Fruit fly (Drosophila melanogaster): ENCODE data around the gene ArgRS.

ArgRS gene

DNA sequence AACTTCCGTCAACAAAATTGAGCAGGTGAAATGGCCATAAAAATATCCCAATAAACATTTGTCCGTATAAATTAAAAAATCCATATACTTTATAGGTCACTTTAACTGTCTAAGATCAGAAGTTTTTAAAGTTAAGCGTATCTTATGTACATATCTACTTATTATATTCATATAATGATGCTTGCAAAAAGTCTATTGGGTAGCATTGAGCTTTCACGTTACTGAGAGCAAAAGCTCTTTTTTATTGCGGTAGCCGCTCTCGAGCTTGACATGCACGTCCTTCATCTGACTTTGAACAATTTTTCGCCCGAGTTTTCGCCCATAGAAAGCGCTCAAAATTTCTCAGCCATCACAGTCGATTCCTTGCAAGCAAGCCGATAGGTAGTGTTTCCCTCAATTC lies 23.9 kb upstream of the ArgRS start, which contains the start of gene Gapdh2 (continued):
- TF ChIP-seq Bgb (GFP tag; IDR thresholded peaks at IDR 0.05; ENCODE audit: partially characterized antibody) (0 out of 2 replicates have a peak, but pooled peaks have one; percentile 9), knrl (GFP tag; IDR thresholded peaks at IDR 0.05; ENCODE audit: partially characterized antibody) (no peak), CG9876 (GFP tag; optimal IDR thresholded peaks at IDR 0.05) (peak; percentile 78), gcm (GFP tag; optimal IDR thresholded peaks at IDR 0.05) (peak; percentile 99), vvl (GFP tag; IDR thresholded peaks at IDR 0.05) (peak; percentile 100), ab (GFP tag; optimal IDR thresholded peaks at IDR 0.05) (peak; percentile 88), CG10366 (GFP tag; IDR thresholded peaks at IDR 0.05) (peak; percentile 99), NfI (GFP tag; optimal IDR thresholded peaks at IDR 0.05) (peak; percentile 99), cato (GFP tag; optimal IDR thresholded peaks at IDR 0.05; ENCODE audit: borderline replicate concordance) (peak; percentile 96), dimm (GFP tag; IDR thresholded peaks at IDR 0.05) (peak; percentile 96), scrt (GFP tag; optimal IDR thresholded peaks at IDR 0.05) (peak; percentile 99), dysf (GFP tag; IDR thresholded peaks at IDR 0.05) (peak; percentile 99), gsb (GFP tag; IDR thresholded peaks at IDR 0.05) (peak; percentile 99), insv (GFP tag; optimal IDR thresholded peaks at IDR 0.05) (peak; percentile 14 to 91), CG3407 (GFP tag; optimal IDR thresholded peaks at IDR 0.05) (peak; percentile 97), so (GFP tag; IDR thresholded peaks at IDR 0.05) (peak; percentile 100), esg (GFP tag; conservative IDR thresholded peaks at IDR 0.05) (peak; percentile 99), wor (GFP tag; IDR thresholded peaks at IDR 0.05) (peak; percentile 98), br (optimal IDR thresholded peaks at IDR 0.05) (no peak), stc (GFP tag; IDR thresholded peaks at IDR 0.05) (peak; percentile 99), hth (optimal IDR thresholded peaks at IDR 0.05) (no peak), CG11093 (GFP tag; IDR thresholded peaks at IDR 0.05) (peak; percentile 96), Stat92E (GFP tag; optimal IDR thresholded peaks at IDR 0.05) (peak in 1 of 3 experiments; percentile 92), slp2 (GFP tag; optimal IDR thresholded peaks at IDR 0.05) (peak; percentile 95), Dp (GFP tag; optimal IDR thresholded peaks at IDR 0.05) (peak; percentile 50), her (GFP tag; optimal IDR thresholded peaks at IDR 0.05) (peak; percentile 94), CG13287 (GFP tag; IDR thresholded peaks at IDR 0.05; ENCODE audit: partially characterized antibody) (peak; percentile 63), dan (GFP tag; IDR thresholded peaks at IDR 0.05) (no peak), Xbp1 (GFP tag; optimal IDR thresholded peaks at IDR 0.05) (peak; percentile 98), Hmx (GFP tag; optimal IDR thresholded peaks at IDR 0.05) (peak; percentile 94), odd (GFP tag; optimal IDR thresholded peaks at IDR 0.05) (peak; percentile 100), Med (GFP tag) (peak; percentile 99), bowl (GFP tag; IDR thresholded peaks at IDR 0.05) (peak; percentile 99), Sry-β (GFP tag; optimal IDR thresholded peaks at IDR 0.05) (peak; percentile 71), CG15269 (tag; optimal IDR thresholded peaks at IDR 0.05) (peak; percentile 100)

DNA sequence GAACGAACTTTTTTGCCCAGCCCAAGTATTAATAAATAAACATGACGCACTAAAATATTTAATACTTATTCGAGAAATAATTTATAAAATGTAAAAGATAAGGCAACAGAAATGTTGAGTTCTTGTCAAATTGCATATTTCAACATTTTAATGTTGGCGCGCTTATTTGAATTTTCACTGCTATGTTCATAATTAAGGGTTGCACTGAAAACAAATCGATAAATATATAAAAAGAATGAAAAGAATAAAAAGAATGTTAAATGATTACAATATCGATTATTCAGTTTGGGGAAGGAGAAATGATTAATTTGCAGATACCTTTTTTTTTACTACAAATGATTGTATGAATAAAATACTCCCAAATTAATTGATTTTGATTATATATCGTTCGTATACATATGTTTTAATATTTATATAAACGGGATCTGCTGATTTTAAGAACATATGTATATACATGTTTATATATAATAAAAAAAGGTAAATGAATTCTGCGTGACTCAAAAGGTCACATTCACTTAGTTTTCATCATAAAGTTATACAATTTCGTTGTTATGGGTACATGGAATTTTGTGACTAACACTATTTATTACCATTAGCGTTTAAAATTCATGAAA lies 23.0 kb upstream of the ArgRS start:
- no peak for TF ChIP-seq CG33557 (GFP tag; optimal IDR thresholded peaks at IDR 0.05)
- TF ChIP-seq sens (GFP tag) = peak; percentile 8
- TF ChIP-seq bbx (GFP tag; IDR thresholded peaks at IDR 0.05; ENCODE audit: partially characterized antibody) = peak; percentile 55; the same call in 1 of the 2 replicates
- TF ChIP-seq pb (GFP tag; optimal IDR thresholded peaks at IDR 0.05) = no peak
- TF ChIP-seq ssp (GFP tag; IDR thresholded peaks at IDR 0.05) = no peak
- TF ChIP-seq Adf1 (GFP tag; IDR thresholded peaks at IDR 0.05) = no peak
- no peak for TF ChIP-seq fd64A (GFP tag; optimal IDR thresholded peaks at IDR 0.05)
- no peak for TF ChIP-seq CG2889 (GFP tag; IDR thresholded peaks at IDR 0.05)
- TF ChIP-seq HLH4C (GFP tag; IDR thresholded peaks at IDR 0.05; ENCODE audit: partially characterized antibody) = peak; percentile 49; the same call in 1 of the 3 replicates
- no peak for TF ChIP-seq fu2 (GFP tag; optimal IDR thresholded peaks at IDR 0.05)
- no peak for TF ChIP-seq CG32772 (GFP tag; IDR thresholded peaks at IDR 0.05)
- no peak for TF ChIP-seq sna (GFP tag; IDR thresholded peaks at IDR 0.05; ENCODE audit: partially characterized antibody)
- no peak for TF ChIP-seq CG12236 (GFP tag; optimal IDR thresholded peaks at IDR 0.05)
- TF ChIP-seq Xrp1 (GFP tag; IDR thresholded peaks at IDR 0.05) = no peak
- TF ChIP-seq Dref (GFP tag; IDR thresholded peaks at IDR 0.05) = peak; percentile 57
- TF ChIP-seq crp (GFP tag; optimal IDR thresholded peaks at IDR 0.05) = peak in 1 of 2 experiments; percentile 75
- TF ChIP-seq hbn (GFP tag; IDR thresholded peaks at IDR 0.05; ENCODE audit: partially characterized antibody) = 0 out of 2 replicates have a peak, but pooled peaks have one; percentile 11
